Worm (Caenorhabditis elegans) whole organism, midembryonic: ENCODE data around the gene Y60A3A.19.
"Not testable (repeated sequence)": the region's sequence is repeated elsewhere in the genome, so short reads cannot be mapped to it uniquely, and the experiment has no call there.

Source experiments
- T22C8.4 ChIP-seq: fragments of 200-800 bp; sonication (Bioruptor generic); IDR thresholded peaks from 2 replicates; pipeline ENCODE4 v1.3.6; 2022; ENCODE audit warnings: missing genetic modification characterization, missing compliant biosample characterization
- cog-1 ChIP-seq: sonication (generic microtip); optimal IDR thresholded peaks from 2 replicates; lab custom pipeline; 2016; ENCODE audit warnings: missing genetic modification characterization, missing compliant biosample characterization
- flt-1 ChIP-seq: fragments of 200-800 bp; sonication (Bioruptor generic); IDR thresholded peaks from 2 replicates; pipeline ENCODE4 v1.3.6; 2022; ENCODE audit warnings: missing genetic modification characterization, missing compliant biosample characterization
- klf-2 ChIP-seq: fragments of 200-800 bp; sonication (Bioruptor generic); conservative IDR thresholded peaks from 2 replicates; pipeline ENCODE4 v1.3.6; 2022; ENCODE audit warnings: missing genetic modification reagents, missing genetic modification characterization, missing compliant biosample characterization
- med-1 ChIP-seq: sonication (generic microtip); optimal IDR thresholded peaks from 2 replicates; lab custom pipeline; 2017; ENCODE audit warnings: missing genetic modification characterization, mild to moderate bottlenecking, missing compliant biosample characterization, antibody characterized with exemption, missing genetic modification reagents; ENCODE audit not compliant: insufficient read depth
- ref-1 ChIP-seq: fragments of 200-800 bp; sonication (Bioruptor generic); conservative IDR thresholded peaks from 2 replicates; pipeline ENCODE4 v1.3.6; 2022; ENCODE audit warnings: missing genetic modification reagents, missing genetic modification characterization, missing compliant biosample characterization
- ztf-23 ChIP-seq: fragments of 200-800 bp; sonication (Bioruptor generic); IDR thresholded peaks from 2 replicates; pipeline ENCODE4 v1.3.6; 2022; ENCODE audit warnings: missing genetic modification reagents, missing genetic modification characterization, missing compliant biosample characterization

DNA sequence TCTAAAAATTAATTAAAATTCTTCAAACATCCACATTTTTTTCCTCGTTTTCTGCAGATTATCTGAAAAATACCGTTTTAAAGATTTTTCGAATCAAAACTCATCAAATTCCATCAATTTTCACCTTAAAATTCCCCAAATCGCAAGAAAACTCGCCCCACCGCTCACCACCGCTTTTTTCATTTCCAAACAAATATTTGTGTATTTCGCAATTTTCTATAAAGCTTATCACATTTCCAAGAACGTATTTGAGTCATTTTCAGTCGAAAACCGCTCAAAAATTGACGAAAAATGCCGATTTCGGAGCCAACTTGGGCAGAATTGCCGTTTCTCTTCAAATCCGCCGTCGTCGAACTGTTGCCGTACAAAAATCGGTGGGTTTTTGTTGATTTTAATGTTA, 33.4 kb downstream of the Y60A3A.19 start, which contains the start of gene Y60A3A.8:
- TF ChIP-seq cog-1 (tag; lab: Kevin White, UChicago); ztf-23 (GFP tag; lab: Robert Waterston, UW); ref-1 (GFP tag; lab: Robert Waterston, UW); T22C8.4 (GFP tag; lab: Robert Waterston, UW); klf-2 (GFP tag; lab: Robert Waterston, UW); flt-1; med-1 (GFP tag; lab: Kevin White, UChicago): not testable (repeated sequence)
